Fruit fly (Drosophila melanogaster) whole organism, adult: Measurements from ENCODE around the gene Gos28.

Experiments used
- CG11617 ChIP-seq: fragments of 200-800 bp; sonication (Bioruptor generic); optimal IDR thresholded peaks from 2 replicates; lab custom pipeline; 2017; ENCODE audit warnings: mild to moderate bottlenecking, missing biosample characterization, missing genetic modification reagents, missing genetic modification characterization
- CG12768 ChIP-seq: fragments of 200-800 bp; sonication (Bioruptor generic); optimal IDR thresholded peaks from 2 replicates; lab custom pipeline; 2017; ENCODE audit warnings: missing biosample characterization, missing genetic modification characterization, mild to moderate bottlenecking, moderate library complexity, missing genetic modification reagents
- CG5204 ChIP-seq: fragments of 200-800 bp; sonication (Bioruptor generic); optimal IDR thresholded peaks from 2 replicates; lab custom pipeline; 2016; ENCODE audit warnings: missing biosample characterization, missing genetic modification characterization
- CG7045 ChIP-seq: fragments of 200-800 bp; sonication (Bioruptor generic); optimal IDR thresholded peaks from 2 replicates; lab custom pipeline; 2017; ENCODE audit warnings: missing biosample characterization, mild to moderate bottlenecking, missing genetic modification characterization
- CG7101 ChIP-seq: fragments of 200-800 bp; sonication (Bioruptor generic); optimal IDR thresholded peaks from 2 replicates; lab custom pipeline; 2018; ENCODE audit warnings: missing biosample characterization, mild to moderate bottlenecking, missing genetic modification characterization, moderate library complexity
- Hr96 ChIP-seq: fragments of 200-800 bp; sonication (Bioruptor generic); optimal IDR thresholded peaks from 2 replicates; lab custom pipeline; 2016; ENCODE audit warnings: missing biosample characterization, missing genetic modification characterization
- bab1 ChIP-seq: fragments of 200-800 bp; sonication (Bioruptor generic); optimal IDR thresholded peaks from 3 replicates; lab custom pipeline; 2019; ENCODE audit warnings: missing biosample characterization, mild to moderate bottlenecking, missing genetic modification characterization, moderate library complexity
- cnc ChIP-seq, 2 experiments: fragments of >200 bp; optimal IDR thresholded peaks; 2 replicates each; lab custom pipeline; 2017
- kay ChIP-seq: fragments of 200-800 bp; sonication (Bioruptor generic); peaks from one replicate; lab custom pipeline; 2016; ENCODE audit warnings: missing biosample characterization, missing genetic modification characterization, borderline replicate concordance
- ovo ChIP-seq: fragments of 200-800 bp; sonication (Bioruptor generic); optimal IDR thresholded peaks from 2 replicates; lab custom pipeline; 2016; ENCODE audit warnings: missing biosample characterization, missing genetic modification characterization
- tj ChIP-seq: fragments of 200-800 bp; sonication (Bioruptor generic); optimal IDR thresholded peaks from 3 replicates; lab custom pipeline; 2017; ENCODE audit warnings: missing biosample characterization, mild to moderate bottlenecking, missing genetic modification characterization, moderate library complexity
- toe ChIP-seq: fragments of 200-800 bp; sonication (Bioruptor generic); optimal IDR thresholded peaks from 2 replicates; lab custom pipeline; 2016; ENCODE audit warnings: missing biosample characterization, missing genetic modification characterization

dm6 chr3R:18706289-18706688 is 42.8 kb downstream of the Gos28 start:
- TF ChIP-seq ovo (GFP tag; lab: Kevin White, UChicago) (no peak), Hr96 (GFP tag; lab: Kevin White, UChicago) (no peak), CG5204 (GFP tag; lab: Kevin White, UChicago) (no peak), kay (GFP tag; lab: Kevin White, UChicago) (no peak), tj (GFP tag; lab: Kevin White, UChicago) (no peak), CG11617 (GFP tag; lab: Kevin White, UChicago) (no peak), CG7101 (tag; lab: Kevin White, UChicago) (no peak), CG7045 (GFP tag; lab: Kevin White, UChicago) (no peak), toe (GFP tag; lab: Kevin White, UChicago) (no peak), bab1 (GFP tag; lab: Kevin White, UChicago) (no peak), cnc (optimal IDR thresholded peaks at IDR 0.05; lab: Kevin White, UChicago) (no peak), CG12768 (GFP tag; lab: Kevin White, UChicago) (no peak)
